Worm (Caenorhabditis elegans) whole organism, L4 larva: ENCODE results near the gene rde-1.
A peak's percentile ranks its signal among the peaks of the same experiment; 100 is the strongest.

Source experiments
- F37D6.2 ChIP-seq: sonication (generic microtip); optimal IDR thresholded peaks from 2 replicates; lab custom pipeline; 2016; ENCODE audit warnings: mild to moderate bottlenecking, missing genetic modification characterization, missing compliant biosample characterization
- F44E2.7 ChIP-seq: fragments of 200-800 bp; sonication (Bioruptor generic); IDR thresholded peaks from 2 replicates; pipeline ENCODE4 v2.1.2; 2022; ENCODE audit warnings: missing genetic modification characterization, missing compliant biosample characterization
- Y105C5A.15 ChIP-seq: fragments of 200-800 bp; sonication (Bioruptor generic); IDR thresholded peaks from 2 replicates; pipeline ENCODE4 v1.3.6; 2022; ENCODE audit warnings: missing genetic modification characterization, missing compliant biosample characterization
- Y5F2A.4 ChIP-seq: fragments of 200-800 bp; sonication (Bioruptor generic); optimal IDR thresholded peaks from 2 replicates; lab custom pipeline; 2018; ENCODE audit warnings: mild to moderate bottlenecking, missing genetic modification characterization, missing compliant biosample characterization
- ZK546.5 ChIP-seq, 2 experiments: sonication (generic microtip); optimal IDR thresholded peaks; 2 replicates each; lab custom pipeline; 2017; ENCODE audit warnings: missing biosample characterization in 2 of 2, missing genetic modification characterization in 2 of 2
- aha-1 ChIP-seq: fragments of 150-350 bp; peaks from one replicate; lab custom pipeline; 2014; ENCODE audit warnings: missing biosample characterization, missing genetic modification characterization
- ama-1 ChIP-seq: fragments of 150-350 bp; optimal IDR thresholded peaks from 2 replicates; lab custom pipeline; 2014; ENCODE audit warnings: inconsistent platforms, mixed read lengths
- ceh-20 ChIP-seq: fragments of 200-800 bp; sonication (Bioruptor generic); IDR thresholded peaks from 2 replicates; pipeline ENCODE4 v1.3.6; 2022; ENCODE audit warnings: missing genetic modification reagents, missing genetic modification characterization, missing compliant biosample characterization
- daf-12 ChIP-seq: fragments of 150-350 bp; optimal IDR thresholded peaks from 2 replicates; lab custom pipeline; 2014; ENCODE audit warnings: missing biosample characterization, missing genetic modification reagents, missing genetic modification characterization
- daf-19 ChIP-seq: fragments of 200-800 bp; sonication (Bioruptor generic); conservative IDR thresholded peaks from 2 replicates; pipeline ENCODE4 v1.3.6; 2022; ENCODE audit warnings: missing genetic modification characterization, missing compliant biosample characterization
- dve-1 ChIP-seq: sonication (generic microtip); optimal IDR thresholded peaks from 2 replicates; lab custom pipeline; 2017; ENCODE audit warnings: antibody characterized with exemption, mild to moderate bottlenecking, missing genetic modification characterization, missing compliant biosample characterization; ENCODE audit not compliant: insufficient read depth
- hif-1 ChIP-seq, 2 experiments: sonication (generic microtip); optimal IDR thresholded peaks; 2 replicates each; lab custom pipeline; 2016 to 2017; ENCODE audit warnings: missing compliant biosample characterization in 2 of 2, missing genetic modification characterization in 2 of 2, missing genetic modification reagents in 2 of 2, missing genotype in 2 of 2, mild to moderate bottlenecking in 1 of 2
- hlh-11 ChIP-seq: fragments of 200-800 bp; sonication (Bioruptor generic); optimal IDR thresholded peaks from 2 replicates; lab custom pipeline; 2018; ENCODE audit warnings: mild to moderate bottlenecking, missing genetic modification characterization, missing compliant biosample characterization
- lin-29 ChIP-seq: fragments of 200-800 bp; sonication (Bioruptor generic); IDR thresholded peaks from 2 replicates; pipeline ENCODE4 v1.3.6; 2022; ENCODE audit warnings: missing genetic modification reagents, missing genetic modification characterization, missing compliant biosample characterization
- madf-9 ChIP-seq: fragments of 200-800 bp; sonication (Bioruptor generic); conservative IDR thresholded peaks from 2 replicates; pipeline ENCODE4 v1.3.6; 2022; ENCODE audit warnings: missing genetic modification reagents, missing genetic modification characterization, missing compliant biosample characterization
- mdl-1 ChIP-seq, 2 experiments: fragments of 150-350 bp in 1 of 2; sonication (generic microtip) in 1 of 2; optimal IDR thresholded peaks; 2 replicates each; lab custom pipeline; 2014 to 2017; ENCODE audit warnings: missing biosample characterization in 2 of 2, missing genetic modification characterization in 2 of 2
- mep-1 ChIP-seq: fragments of 150-350 bp; sonication (generic microtip); optimal IDR thresholded peaks from 3 replicates; lab custom pipeline; 2014; ENCODE audit warnings: missing biosample characterization, missing genetic modification characterization
- mxl-3 ChIP-seq: fragments of 200-800 bp; sonication (Bioruptor generic); optimal IDR thresholded peaks from 2 replicates; lab custom pipeline; 2018; ENCODE audit warnings: mild to moderate bottlenecking, missing genetic modification characterization, missing compliant biosample characterization
- nhr-111 ChIP-seq: fragments of 200-800 bp; sonication (Bioruptor generic); optimal IDR thresholded peaks from 2 replicates; lab custom pipeline; 2018; ENCODE audit warnings: mild to moderate bottlenecking, missing genetic modification characterization, missing compliant biosample characterization
- nhr-28 ChIP-seq: fragments of 150-350 bp; optimal IDR thresholded peaks from 2 replicates; lab custom pipeline; 2014; ENCODE audit warnings: missing biosample characterization, missing genetic modification characterization
- nhr-42 ChIP-seq: fragments of 200-800 bp; sonication (Bioruptor generic); IDR thresholded peaks from 2 replicates; pipeline ENCODE4 v1.3.6; 2022; ENCODE audit warnings: missing genetic modification characterization, missing compliant biosample characterization
- nhr-48 ChIP-seq: sonication (generic microtip); optimal IDR thresholded peaks from 2 replicates; lab custom pipeline; 2016; ENCODE audit warnings: mild to moderate bottlenecking, missing genetic modification characterization, missing compliant biosample characterization
- nhr-77 ChIP-seq: fragments of 150-350 bp; optimal IDR thresholded peaks from 2 replicates; lab custom pipeline; 2014; ENCODE audit warnings: missing biosample characterization, missing genetic modification characterization
- php-3 ChIP-seq: fragments of 200-800 bp; sonication (Bioruptor generic); IDR thresholded peaks from 2 replicates; pipeline ENCODE4 v1.3.6; 2022; ENCODE audit warnings: missing genetic modification reagents, missing genetic modification characterization, missing compliant biosample characterization
- pqm-1 ChIP-seq: sonication (generic microtip); optimal IDR thresholded peaks from 2 replicates; lab custom pipeline; 2017; ENCODE audit warnings: missing biosample characterization, missing genetic modification characterization
- saeg-2 ChIP-seq: fragments of 200-800 bp; sonication (Bioruptor generic); IDR thresholded peaks from 2 replicates; pipeline ENCODE4 v1.3.6; 2022; ENCODE audit warnings: missing genetic modification reagents, missing genetic modification characterization, missing compliant biosample characterization
- skn-1 ChIP-seq: fragments of 150-350 bp; optimal IDR thresholded peaks from 2 replicates; lab custom pipeline; 2014; ENCODE audit warnings: missing biosample characterization, missing genetic modification characterization
- tra-1 ChIP-seq: fragments of 200-800 bp; sonication (Bioruptor generic); IDR thresholded peaks from 2 replicates; pipeline ENCODE4 v1.3.6; 2022; ENCODE audit warnings: missing genetic modification reagents, missing genetic modification characterization, missing compliant biosample characterization
- unc-130 ChIP-seq: sonication (generic microtip); optimal IDR thresholded peaks from 2 replicates; lab custom pipeline; 2016; ENCODE audit warnings: missing genetic modification reagents, missing genetic modification characterization, missing compliant biosample characterization
- unc-62 ChIP-seq, 3 experiments: fragments of 150-350 bp in 1 of 3; sonication (generic microtip); optimal IDR thresholded peaks in 2 of 3; peaks in 1 of 3; 1 replicate in 1 of 3; 2 replicates in 2 of 3; lab custom pipeline; 2014 to 2017; ENCODE audit warnings: missing biosample characterization in 3 of 3, missing genetic modification characterization in 3 of 3, missing genetic modification reagents in 3 of 3, missing genotype in 1 of 3
- vab-7 ChIP-seq: fragments of 200-800 bp; sonication (Bioruptor generic); IDR thresholded peaks from 2 replicates; pipeline ENCODE4 v1.3.6; 2022; ENCODE audit warnings: missing genetic modification reagents, missing genetic modification characterization, missing compliant biosample characterization
- zag-1 ChIP-seq: fragments of 150-350 bp; optimal IDR thresholded peaks from 2 replicates; lab custom pipeline; 2014; ENCODE audit warnings: missing biosample characterization, missing genetic modification characterization
- zip-2 ChIP-seq: fragments of 150-350 bp; optimal IDR thresholded peaks from 2 replicates; lab custom pipeline; 2014; ENCODE audit warnings: missing biosample characterization, missing genetic modification characterization
- ztf-11 ChIP-seq: fragments of 150-350 bp; optimal IDR thresholded peaks from 2 replicates; lab custom pipeline; 2014; ENCODE audit warnings: missing biosample characterization, missing genetic modification characterization

Gene rde-1

ce11 chrV:10003315-10003969, 12.0 kb upstream of the rde-1 start (continued):
- TF ChIP-seq dve-1 (tag; lab: Kevin White, UChicago): peak; percentile 86
- no peak for TF ChIP-seq lin-29 (GFP tag; lab: Robert Waterston, UW)
- peak; percentile 64 for TF ChIP-seq pqm-1 (tag; lab: Kevin White, UChicago)
- TF ChIP-seq nhr-77 (tag; lab: Kevin White, UChicago): peak; percentile 5
- TF ChIP-seq nhr-28 (tag; lab: Kevin White, UChicago): peak; percentile 71
- TF ChIP-seq nhr-48 (tag; lab: Kevin White, UChicago): peak; percentile 57
- TF ChIP-seq php-3 (GFP tag; lab: Robert Waterston, UW): no peak
- no peak for TF ChIP-seq aha-1 (tag; lab: Kevin White, UChicago)
- peak; percentile 55 for TF ChIP-seq mep-1 (tag; lab: Kevin White, UChicago)
- no peak for TF ChIP-seq Y5F2A.4
- peak; percentile 17 for TF ChIP-seq unc-130 (GFP tag; lab: Kevin White, UChicago)
- TF ChIP-seq hlh-11 (tag; lab: Kevin White, UChicago): peak; percentile 75

DNA sequence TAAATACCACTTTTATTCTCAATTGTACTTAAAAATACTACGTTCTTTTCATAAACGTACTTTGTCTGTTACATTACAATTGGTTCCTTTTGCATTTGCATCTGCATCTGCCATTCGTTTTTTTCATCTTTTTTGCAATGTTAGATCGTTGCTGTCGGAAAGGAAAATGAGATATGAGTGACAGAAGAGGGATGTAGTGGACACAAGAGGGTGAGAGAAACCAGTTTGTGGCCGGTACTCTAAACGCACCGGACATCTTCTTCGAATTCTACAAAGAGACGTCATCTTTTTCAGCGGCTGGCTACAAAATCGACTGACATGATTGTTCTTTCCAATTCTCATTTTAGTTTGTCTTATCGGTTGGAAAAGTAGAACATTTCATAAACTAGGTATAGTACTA, 11.3 kb upstream of the rde-1 start:
- TF ChIP-seq ZK546.5 (tag; optimal IDR thresholded peaks at IDR 0.05; lab: Kevin White, UChicago) (no peak), ceh-20 (no peak), ama-1 (lab: Kevin White, UChicago) (no peak), daf-19 (GFP tag; lab: Robert Waterston, UW) (no peak), aha-1 (tag; lab: Kevin White, UChicago) (peak; percentile 48), Y105C5A.15 (GFP tag; lab: Robert Waterston, UW) (no peak), ztf-11 (tag; lab: Kevin White, UChicago) (no peak), nhr-111 (GFP tag; lab: Kevin White, UChicago) (no peak), daf-12 (no peak), F44E2.7 (GFP tag; lab: Robert Waterston, UW) (no peak), mxl-3 (peak; percentile 17), F37D6.2 (tag; lab: Kevin White, UChicago) (no peak), nhr-42 (GFP tag; lab: Robert Waterston, UW) (no peak), nhr-28 (tag; lab: Kevin White, UChicago) (peak; percentile 89), hif-1 (tag; optimal IDR thresholded peaks at IDR 0.05; lab: Kevin White, UChicago) (no peak), mdl-1 (tag; optimal IDR thresholded peaks at IDR 0.05; lab: Kevin White, UChicago) (peak in 1 of 2 experiments; percentile 41), unc-62 (GFP tag; optimal IDR thresholded peaks at IDR 0.05 in 1 of 2; lab: Kevin White, UChicago) (peak in 1 of 2 experiments; percentile 98), unc-62 (tag; optimal IDR thresholded peaks at IDR 0.05; lab: Kevin White, UChicago) (no peak), vab-7 (no peak), saeg-2 (GFP tag; lab: Robert Waterston, UW) (no peak), nhr-48 (tag; lab: Kevin White, UChicago) (peak; percentile 66), tra-1 (GFP tag; lab: Robert Waterston, UW) (no peak)

ce11 chrV:10000760-10001159, 9.3 kb upstream of the rde-1 start, which contains the start of gene K08H10.10:
TSS of gene K08H10.10 (plus strand) at chrV:10001060.
- TF ChIP-seq zag-1 (tag; lab: Kevin White, UChicago): no peak
- no peak for TF ChIP-seq mep-1 (tag; lab: Kevin White, UChicago)
- TF ChIP-seq madf-9 (GFP tag; lab: Robert Waterston, UW): no peak

ce11 chrV:9995791-9996190, 4.3 kb upstream of the rde-1 start, which contains the start of gene K08H10.6:
TSS of gene K08H10.6 (minus strand) at chrV:9995891.
- no peak for TF ChIP-seq zip-2 (tag; lab: Kevin White, UChicago)
- no peak for TF ChIP-seq skn-1 (tag; lab: Kevin White, UChicago)
- no peak for TF ChIP-seq Y105C5A.15 (GFP tag; lab: Robert Waterston, UW)
- TF ChIP-seq, all 104 proteins: peak for 0
